Fruit fly (Drosophila melanogaster) S2 (cell line): ENCODE data around the gene kug.
A peak's percentile ranks its signal among the peaks of the same experiment; 100 is the strongest.

ENCODE experiments used
- CG8478 ChIP-seq: fragments of >200 bp; optimal IDR thresholded peaks from 2 replicates; lab custom pipeline; 2018
- CTCF ChIP-seq, 2 experiments: fragments of >200 bp; optimal IDR thresholded peaks; 2 replicates each; lab custom pipeline; 2018

kug gene

DNA sequence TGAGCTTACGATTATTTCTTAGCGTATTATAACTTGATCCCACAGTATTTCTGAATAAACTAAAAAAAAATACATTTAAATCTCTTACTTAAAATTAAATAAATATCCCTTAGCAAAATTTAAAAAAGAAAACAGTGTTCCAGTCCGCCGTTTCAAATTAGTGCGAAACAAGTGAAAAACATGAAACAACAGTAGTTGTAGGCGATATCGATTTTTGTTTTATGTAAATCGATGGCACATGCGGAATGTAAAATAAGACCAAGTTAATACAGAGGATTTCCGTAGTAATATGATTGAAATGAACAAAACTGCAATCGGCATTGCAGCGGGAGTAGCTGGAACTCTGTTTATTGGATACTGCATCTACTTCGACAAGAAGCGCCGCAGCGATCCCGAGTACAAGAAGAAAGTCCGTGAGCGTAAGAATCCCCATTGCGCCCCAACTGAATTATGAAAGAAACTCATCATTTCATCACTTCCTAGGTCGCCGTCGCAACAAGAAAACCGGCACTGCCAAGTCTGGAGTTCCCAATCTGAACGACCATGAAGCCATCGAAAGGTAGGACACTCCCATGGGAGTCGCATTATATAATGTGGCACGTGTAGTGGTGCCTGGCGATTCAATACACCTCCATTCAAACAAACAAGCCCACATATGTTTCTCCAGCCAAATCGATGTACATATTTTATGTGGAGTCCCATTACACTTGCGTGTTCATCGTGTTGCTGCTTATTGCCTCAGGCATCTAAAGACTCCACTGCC is 4.0 kb upstream of the kug start:
- TF ChIP-seq CTCF (optimal IDR thresholded peaks at IDR 0.05; lab: Kevin White, UChicago) = peak in 1 of 2 experiments; percentile 41
- TF ChIP-seq CG8478 = no peak

DNA sequence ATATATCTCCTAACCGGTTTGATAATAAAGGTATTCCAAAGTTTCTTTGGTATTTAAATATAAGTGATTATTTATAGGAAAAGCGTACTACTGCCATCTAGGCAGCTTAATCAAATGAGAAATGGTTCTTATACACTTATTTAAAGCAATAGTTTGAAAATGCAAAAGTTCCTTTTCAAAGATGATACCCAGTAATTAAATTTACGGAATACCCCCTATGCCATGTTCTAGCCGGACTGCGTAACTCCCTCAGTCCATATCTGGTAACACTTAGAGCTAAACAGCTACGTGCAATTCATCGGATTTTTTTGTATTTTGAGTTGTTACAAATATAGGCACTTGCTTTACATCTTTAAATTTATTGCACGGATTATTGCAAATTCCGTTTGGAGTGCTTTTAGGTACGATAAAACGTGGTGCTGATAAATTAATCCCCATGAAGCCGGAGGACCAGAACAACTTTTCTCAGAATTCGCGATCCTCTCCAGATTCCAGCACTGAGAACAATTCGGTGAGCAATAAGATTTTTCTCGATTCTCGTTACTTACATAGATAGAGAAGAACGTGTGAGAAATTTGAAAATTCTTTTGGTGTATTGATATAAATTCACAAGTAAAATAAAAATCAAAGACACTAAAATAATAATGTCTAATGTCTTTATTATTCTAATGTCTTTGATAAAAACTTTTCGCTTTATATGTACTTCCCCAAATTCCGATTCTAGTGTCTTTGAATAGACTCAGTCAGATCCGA is 2.4 kb upstream of the kug start, which contains the start of gene CG7668:
TSS of gene CG7668 (plus strand) at position 255 of the 753 bp plus-strand sequence.
- TF ChIP-seq CG8478 (no peak), CTCF (optimal IDR thresholded peaks at IDR 0.05; lab: Kevin White, UChicago) (no peak)

DNA sequence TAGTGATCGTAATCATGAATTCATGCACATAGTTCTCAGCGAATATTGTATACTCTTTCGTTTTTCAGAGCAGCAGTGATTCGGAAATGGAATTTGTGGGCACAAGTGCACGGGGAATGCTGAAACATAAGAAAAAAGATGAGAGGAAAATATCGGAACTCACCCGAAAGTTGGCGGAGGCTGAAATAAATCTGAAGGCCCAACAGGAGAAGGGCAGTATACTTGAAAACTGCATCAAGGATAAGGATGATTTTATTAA is 1.9 kb upstream of the kug start:
- TF ChIP-seq CG8478 (no peak), CTCF (optimal IDR thresholded peaks at IDR 0.05; lab: Kevin White, UChicago) (no peak)

DNA sequence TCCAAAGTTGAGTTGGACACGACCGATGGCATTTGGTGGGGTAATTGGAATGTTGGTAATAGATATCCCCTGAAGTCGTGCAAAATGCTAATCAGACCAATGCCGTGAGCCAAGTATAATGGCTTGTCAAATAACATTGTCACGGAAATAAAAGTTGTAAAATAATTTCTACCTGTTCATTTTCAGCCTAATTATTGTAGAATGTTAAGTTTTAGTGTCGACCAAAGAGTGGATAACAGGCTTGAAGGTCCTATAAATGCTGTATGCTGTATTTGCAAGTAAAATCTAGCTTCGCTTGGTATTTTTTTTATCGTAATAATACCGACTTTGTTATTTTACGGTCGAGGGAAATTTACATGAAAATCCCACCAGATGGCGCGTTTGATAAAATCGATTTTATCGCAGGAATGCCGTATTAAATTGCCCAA is 645 bp upstream of the kug start:
- no peak for TF ChIP-seq CG8478
- peak; percentile 86 to 88 for TF ChIP-seq CTCF (optimal IDR thresholded peaks at IDR 0.05; lab: Kevin White, UChicago)

DNA sequence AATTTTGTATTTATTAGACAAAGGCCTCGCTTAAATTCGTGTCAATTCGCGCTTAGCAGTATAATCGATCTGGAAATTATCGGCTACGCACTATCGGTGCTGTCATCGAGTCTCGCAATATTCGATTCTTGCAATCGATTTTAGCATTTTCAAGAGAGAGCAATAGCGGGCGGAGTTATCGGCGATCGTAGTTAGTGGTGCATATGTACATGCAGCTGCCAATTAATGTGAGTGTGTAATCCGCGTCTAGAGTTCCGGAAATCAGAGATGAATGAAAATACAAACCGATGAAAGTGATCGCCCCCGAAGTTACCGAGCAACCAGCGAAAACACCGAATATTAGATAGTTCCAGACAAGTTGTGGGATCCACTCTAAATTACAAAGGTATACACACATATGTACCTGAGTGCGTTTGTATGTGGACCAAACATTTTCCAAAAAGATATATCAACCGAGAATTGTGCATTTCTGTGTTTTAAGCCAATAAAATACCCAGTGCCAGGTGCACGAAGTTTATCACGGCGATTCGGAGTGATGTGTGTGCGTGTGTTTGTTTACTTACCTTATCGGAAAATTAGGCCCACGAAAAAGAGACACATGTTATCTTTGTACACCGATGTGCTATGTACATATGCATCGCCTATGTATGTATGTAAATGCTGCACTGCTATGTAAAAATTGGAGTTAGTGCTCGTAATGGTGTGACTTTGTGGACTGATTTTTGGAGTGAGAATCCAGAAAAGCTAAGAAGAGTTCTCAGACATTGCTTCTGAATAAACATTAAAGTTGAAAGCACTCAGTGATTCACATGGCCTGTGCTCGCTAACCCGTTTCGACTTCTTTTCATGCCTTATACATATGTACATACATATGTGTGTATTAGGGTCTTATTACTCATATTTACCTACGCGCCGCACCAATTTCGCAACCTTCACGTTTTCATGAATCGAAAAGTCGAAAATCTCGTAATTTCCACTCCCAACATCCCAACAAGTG is 1.5 kb downstream of the kug start:
- TF ChIP-seq CTCF (optimal IDR thresholded peaks at IDR 0.05; lab: Kevin White, UChicago) (peak; percentile 20 to 27), CG8478 (no peak)

DNA sequence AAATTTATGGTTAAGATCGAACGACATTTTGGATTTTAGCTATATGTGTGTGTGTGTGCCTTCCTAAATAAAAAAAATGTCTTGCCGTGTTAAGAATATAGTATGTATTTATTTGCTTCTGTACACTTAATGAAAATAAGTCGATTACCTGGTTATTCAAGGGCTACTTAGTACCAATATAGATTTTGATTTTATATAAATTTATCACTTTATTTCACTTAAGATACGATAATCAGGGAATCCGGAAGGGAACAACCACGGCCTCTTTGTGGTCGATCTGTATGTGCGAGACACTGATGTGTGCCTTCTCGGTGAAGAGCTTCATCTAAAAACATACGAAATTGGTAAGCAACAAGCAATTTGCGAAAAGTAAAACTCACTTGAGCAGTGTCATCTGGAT is 22.6 kb downstream of the kug start, which contains the start of gene CG14183:
TSS of gene CG14183 (minus strand) at position 101 of the 400 bp plus-strand sequence.
- no peak for TF ChIP-seq CG8478
- TF ChIP-seq CTCF (optimal IDR thresholded peaks at IDR 0.05; lab: Kevin White, UChicago) = no peak

DNA sequence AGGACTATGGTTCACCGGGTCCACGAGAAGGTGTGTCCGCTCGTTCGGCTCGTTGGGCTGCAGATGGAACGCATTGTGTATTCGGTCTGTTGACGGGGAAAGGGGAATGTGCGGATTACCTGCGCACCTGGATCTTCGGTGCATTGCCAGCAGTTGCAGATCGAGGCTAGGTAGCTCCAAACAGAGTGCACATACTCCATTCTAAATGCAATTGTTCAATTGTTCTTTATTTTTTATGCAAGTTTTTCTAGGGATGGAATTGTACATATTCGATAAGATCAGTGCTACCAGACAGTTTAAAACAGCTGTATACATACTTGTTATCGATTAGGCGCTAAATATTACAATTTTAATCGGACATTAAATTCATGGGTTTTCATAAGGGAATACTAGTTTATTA is 23.7 kb downstream of the kug start, which contains the start of gene Lamtor1:
TSS of gene Lamtor1 (minus strand) at position 268 of the 400 bp plus-strand sequence.
- no peak for TF ChIP-seq CTCF (optimal IDR thresholded peaks at IDR 0.05; lab: Kevin White, UChicago)
- TF ChIP-seq CG8478 = no peak

DNA sequence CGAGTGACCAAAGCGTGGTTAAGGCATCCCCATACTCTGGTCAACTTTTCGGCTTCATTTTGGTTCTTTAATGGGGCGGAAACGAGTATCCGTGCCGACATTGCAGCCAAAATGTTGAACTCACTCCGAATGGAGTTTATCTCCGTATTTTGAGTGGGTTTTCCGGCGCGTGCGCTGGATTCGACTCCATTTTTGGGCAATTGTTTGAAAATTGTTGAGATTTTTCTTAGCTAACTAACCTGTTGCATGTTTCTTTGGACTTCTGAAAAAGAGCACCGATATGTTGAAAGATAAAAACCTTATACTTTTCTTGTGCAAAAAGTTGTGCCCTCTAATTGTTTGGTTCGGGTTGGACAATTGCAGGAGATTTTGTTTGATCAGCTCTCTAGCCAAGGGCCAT is 31.5 kb downstream of the kug start:
- TF ChIP-seq CTCF (optimal IDR thresholded peaks at IDR 0.05; lab: Kevin White, UChicago) (no peak), CG8478 (no peak)

DNA sequence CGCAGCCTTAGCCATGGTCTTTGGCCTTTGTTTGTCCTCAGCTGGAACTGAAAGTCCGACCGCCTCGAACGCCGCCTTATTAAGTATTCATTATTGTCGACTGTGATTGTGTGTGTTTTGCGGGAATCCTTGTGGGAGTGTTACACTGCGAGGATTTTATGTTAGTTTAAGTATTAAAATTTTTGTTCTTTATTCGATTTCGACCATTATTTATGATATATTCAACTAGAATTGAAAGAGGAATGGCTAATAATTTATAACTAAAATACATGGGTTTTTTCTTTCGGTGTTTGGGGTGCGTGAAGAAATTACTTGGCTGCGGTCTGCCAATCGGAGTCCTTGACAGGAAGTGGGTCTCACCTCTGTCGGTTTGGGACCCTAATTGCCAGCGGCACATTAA is 57.4 kb downstream of the kug start:
- no peak for TF ChIP-seq CTCF (optimal IDR thresholded peaks at IDR 0.05; lab: Kevin White, UChicago)
- TF ChIP-seq CG8478 = no peak
